Fruit fly (Drosophila melanogaster) whole organism, prepupa: ENCODE data around the gene Pex19.

Experiments used
- CG10669 ChIP-seq: fragments of 200-800 bp; sonication (Bioruptor generic); optimal IDR thresholded peaks from 3 replicates; lab custom pipeline; 2018; ENCODE audit warnings: missing biosample characterization, mild to moderate bottlenecking, missing genetic modification characterization, moderate library complexity
- CG1621 ChIP-seq: fragments of 200-800 bp; sonication (Bioruptor generic); optimal IDR thresholded peaks from 3 replicates; lab custom pipeline; 2018; ENCODE audit warnings: missing biosample characterization, mild to moderate bottlenecking, missing genetic modification characterization
- CG7368 ChIP-seq: fragments of 200-800 bp; sonication (Bioruptor generic); optimal IDR thresholded peaks from 3 replicates; lab custom pipeline; 2016; ENCODE audit warnings: missing biosample characterization, missing genetic modification characterization
- CG8119 ChIP-seq: fragments of 200-800 bp; sonication (Bioruptor generic); IDR thresholded peaks from 3 replicates; pipeline ENCODE4 v1.3.6; 2022; ENCODE audit warnings: missing biosample characterization, missing genetic modification characterization
- CG8632 ChIP-seq: fragments of 200-800 bp; sonication (Bioruptor generic); optimal IDR thresholded peaks from 3 replicates; lab custom pipeline; 2016; ENCODE audit warnings: missing biosample characterization, missing genetic modification characterization
- Eip93F ChIP-seq: fragments of 200-800 bp; sonication (Bioruptor generic); optimal IDR thresholded peaks from 2 replicates; lab custom pipeline; 2016; ENCODE audit warnings: missing biosample characterization, mild to moderate bottlenecking, missing genetic modification characterization
- Ets96B ChIP-seq: fragments of 200-800 bp; optimal IDR thresholded peaks from 2 replicates; lab custom pipeline; 2019; ENCODE audit warnings: missing biosample characterization, mild to moderate bottlenecking, missing genetic modification characterization, moderate library complexity
- Gug ChIP-seq: fragments of 200-800 bp; sonication (Bioruptor generic); IDR thresholded peaks from 2 replicates; pipeline ENCODE4 v1.3.6; 2022; ENCODE audit warnings: missing biosample characterization, missing genetic modification characterization
- Smox ChIP-seq: fragments of 200-800 bp; sonication (Bioruptor generic); optimal IDR thresholded peaks from 3 replicates; lab custom pipeline; 2016; ENCODE audit warnings: missing biosample characterization, missing genetic modification characterization
- dac ChIP-seq: fragments of 200-800 bp; sonication (Bioruptor generic); optimal IDR thresholded peaks from 2 replicates; lab custom pipeline; 2017; ENCODE audit warnings: missing biosample characterization, mild to moderate bottlenecking, missing genetic modification characterization
- pdm3 ChIP-seq: fragments of 200-800 bp; sonication (Bioruptor generic); optimal IDR thresholded peaks from 3 replicates; lab custom pipeline; 2016; ENCODE audit warnings: missing biosample characterization, missing genetic modification characterization
- salr ChIP-seq, 2 experiments: fragments of 200-800 bp; sonication (Bioruptor generic); optimal IDR thresholded peaks; 3 replicates each; lab custom pipeline; 2016 to 2018; ENCODE audit warnings: missing biosample characterization in 2 of 2, missing genetic modification characterization in 2 of 2, mild to moderate bottlenecking in 1 of 2
- spab ChIP-seq: fragments of 200-800 bp; sonication (Bioruptor generic); optimal IDR thresholded peaks from 2 replicates; lab custom pipeline; 2017; ENCODE audit warnings: missing biosample characterization, mild to moderate bottlenecking, missing genetic modification characterization, missing genetic modification reagents

DNA sequence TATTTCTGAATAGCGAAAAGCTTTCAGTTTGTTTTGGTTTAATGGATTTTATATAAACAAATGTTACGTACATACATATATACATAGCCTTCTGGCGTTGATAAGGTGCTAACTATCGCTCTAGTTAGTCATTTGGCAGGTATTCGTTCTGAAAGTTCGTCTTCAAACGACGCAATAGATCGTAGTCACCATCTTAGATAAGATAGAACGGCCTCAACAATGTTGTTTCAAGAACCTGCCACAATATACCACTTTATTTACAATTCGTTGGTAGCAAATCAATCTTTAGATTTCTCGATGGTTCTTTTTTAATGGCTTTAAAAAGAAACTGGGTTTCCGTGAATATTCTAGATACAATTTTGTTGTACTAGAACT lies 44.8 kb upstream of the Pex19 start:
- TF ChIP-seq Ets96B (no peak), CG7368 (GFP tag; lab: Kevin White, UChicago) (no peak), salr (GFP tag; optimal IDR thresholded peaks at IDR 0.05; lab: Kevin White, UChicago) (no peak), Smox (GFP tag; lab: Kevin White, UChicago) (no peak), CG8119 (GFP tag; lab: Robert Waterston, UW) (no peak), CG8632 (GFP tag; lab: Kevin White, UChicago) (no peak), CG1621 (tag; lab: Kevin White, UChicago) (no peak), CG10669 (GFP tag; lab: Kevin White, UChicago) (no peak), Eip93F (GFP tag; lab: Kevin White, UChicago) (no peak), pdm3 (no peak), spab (no peak), dac (GFP tag; lab: Kevin White, UChicago) (no peak), Gug (GFP tag; lab: Robert Waterston, UW) (no peak)
